Fruit fly (Drosophila melanogaster): ENCODE measurements around the gene CG3557.

CG3557 gene

DNA sequence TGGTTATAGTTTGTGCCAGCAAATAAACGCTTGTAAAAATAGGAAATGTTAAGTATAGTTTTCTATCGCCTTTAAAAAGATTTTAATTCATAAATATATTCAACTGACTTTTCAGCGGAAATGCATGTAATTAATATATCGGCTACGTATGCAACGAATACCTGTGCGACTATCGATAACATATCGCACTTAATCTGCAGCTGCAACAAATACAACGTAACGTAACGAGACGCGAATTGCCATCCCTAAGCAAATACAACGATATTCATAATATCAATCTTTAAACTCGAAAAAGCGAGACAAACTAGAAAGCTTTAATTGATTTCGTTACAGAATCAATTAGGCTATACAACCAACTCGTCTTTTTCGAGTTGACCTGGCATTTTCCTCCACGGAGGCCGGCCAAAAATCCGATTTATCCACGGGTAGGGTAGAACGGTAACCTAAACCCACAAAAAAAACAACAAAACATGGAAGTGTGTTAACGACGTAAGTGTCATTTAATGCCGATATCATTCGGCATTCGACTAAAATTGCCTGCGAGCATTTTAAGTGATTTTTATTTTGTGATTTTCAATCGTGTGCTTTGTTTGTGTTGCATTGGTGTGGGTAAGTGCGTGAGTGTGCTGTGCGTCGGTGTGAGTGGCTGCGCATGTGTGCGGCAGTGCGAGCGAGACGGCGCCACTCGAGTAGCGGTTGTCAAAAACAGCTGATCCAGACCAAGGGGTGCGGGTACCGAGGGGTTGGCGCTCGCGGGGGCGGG lies 9.8 kb downstream of the CG3557 start, which contains the start of gene Atxn7 (continued):
- TF ChIP-seq Six4 (GFP tag; optimal IDR thresholded peaks at IDR 0.05): no peak
- no peak; the same call in 1 of the 2 replicates for TF ChIP-seq CG31224 (GFP tag; IDR thresholded peaks at IDR 0.05)
- TF ChIP-seq odd (GFP tag; optimal IDR thresholded peaks at IDR 0.05): peak; percentile 67
- peak; percentile 46; the same call in 2 of the 3 replicates for TF ChIP-seq dysf (GFP tag; IDR thresholded peaks at IDR 0.05)
- peak; percentile 58 for TF ChIP-seq Adf1 (GFP tag; IDR thresholded peaks at IDR 0.05)
- peak; percentile 79 for TF ChIP-seq PHDP (tag; optimal IDR thresholded peaks at IDR 0.05)
- TF ChIP-seq Hmr (GFP tag; optimal IDR thresholded peaks at IDR 0.05): peak; percentile 74
- peak; percentile 78 for TF ChIP-seq gro (GFP tag; optimal IDR thresholded peaks at IDR 0.05)
- peak; percentile 34 for TF ChIP-seq Sin3A (optimal IDR thresholded peaks at IDR 0.05)
- peak; percentile 74 to 99 for TF ChIP-seq crp (GFP tag; optimal IDR thresholded peaks at IDR 0.05)
- TF ChIP-seq wek (GFP tag; optimal IDR thresholded peaks at IDR 0.05): peak; percentile 85
- peak; percentile 22; the same call in 1 of the 3 replicates for TF ChIP-seq CG11560 (tag; IDR thresholded peaks at IDR 0.05)
- no peak for TF ChIP-seq CG16779 (GFP tag; IDR thresholded peaks at IDR 0.05)
- 0 out of 2 replicates have a peak, but pooled peaks have one; percentile 8 for TF ChIP-seq peb (GFP tag; IDR thresholded peaks at IDR 0.05)
- no peak for TF ChIP-seq danr (GFP tag; IDR thresholded peaks at IDR 0.05)
- no peak for TF ChIP-seq CG7928 (GFP tag; optimal IDR thresholded peaks at IDR 0.05)
- TF ChIP-seq Optix (GFP tag; IDR thresholded peaks at IDR 0.05): peak; percentile 60; the same call in 2 of the 3 replicates
- TF ChIP-seq CG9437 (GFP tag; optimal IDR thresholded peaks at IDR 0.05): peak; percentile 100
- peak; percentile 72 for TF ChIP-seq B-H2 (GFP tag; optimal IDR thresholded peaks at IDR 0.05)
- TF ChIP-seq CG18011 (GFP tag; optimal IDR thresholded peaks at IDR 0.05): peak; percentile 67
- TF ChIP-seq bigmax (GFP tag; optimal IDR thresholded peaks at IDR 0.05): peak; percentile 50
- TF ChIP-seq CG12299 (tag; optimal IDR thresholded peaks at IDR 0.05): peak; percentile 61
- TF ChIP-seq CG13775 (GFP tag; optimal IDR thresholded peaks at IDR 0.05): peak; percentile 73
- peak; percentile 97 for TF ChIP-seq ewg (GFP tag; optimal IDR thresholded peaks at IDR 0.05)
- peak; percentile 98 for TF ChIP-seq CG42726 (GFP tag; IDR thresholded peaks at IDR 0.05; ENCODE audit: partially characterized antibody)
- peak; percentile 30; the same call in 1 of the 2 replicates for TF ChIP-seq CG32772 (GFP tag; IDR thresholded peaks at IDR 0.05)
- no peak for TF ChIP-seq sc (optimal IDR thresholded peaks at IDR 0.05)
- TF ChIP-seq sc (GFP tag; optimal IDR thresholded peaks at IDR 0.05): peak; percentile 75
- peak; percentile 52 for TF ChIP-seq CG9932 (GFP tag; IDR thresholded peaks at IDR 0.05)
- TF ChIP-seq Sry-δ (GFP tag; optimal IDR thresholded peaks at IDR 0.05): peak; percentile 95
- peak; percentile 55 for TF ChIP-seq CG12236 (GFP tag; optimal IDR thresholded peaks at IDR 0.05)
- no peak for TF ChIP-seq eve (GFP tag; optimal IDR thresholded peaks at IDR 0.05)
- peak; percentile 29 for TF ChIP-seq CG8944 (GFP tag; optimal IDR thresholded peaks at IDR 0.05)
- TF ChIP-seq vvl (GFP tag; IDR thresholded peaks at IDR 0.05): peak; percentile 91
- TF ChIP-seq MTF-1 (GFP tag; optimal IDR thresholded peaks at IDR 0.05; ENCODE audit: borderline replicate concordance): peak; percentile 70
- TF ChIP-seq CG3281 (GFP tag; optimal IDR thresholded peaks at IDR 0.05): peak; percentile 69
- TF ChIP-seq ro (GFP tag; IDR thresholded peaks at IDR 0.05): no peak
- peak; percentile 56 for TF ChIP-seq dmrt99B (tag; optimal IDR thresholded peaks at IDR 0.05)
- TF ChIP-seq Aef1 (GFP tag; IDR thresholded peaks at IDR 0.05): peak; percentile 80
- TF ChIP-seq CG12659 (GFP tag; optimal IDR thresholded peaks at IDR 0.05): peak; percentile 79
- TF ChIP-seq CG11723 (GFP tag; optimal IDR thresholded peaks at IDR 0.05): peak; percentile 44
- no peak for TF ChIP-seq jumu (GFP tag; optimal IDR thresholded peaks at IDR 0.05)
- TF ChIP-seq CG3065 (GFP tag; optimal IDR thresholded peaks at IDR 0.05): peak; percentile 40
- peak; percentile 65 for TF ChIP-seq CG15269 (tag; optimal IDR thresholded peaks at IDR 0.05)
- peak; percentile 40 for TF ChIP-seq sd (tag; optimal IDR thresholded peaks at IDR 0.05)
- TF ChIP-seq vfl (GFP tag; optimal IDR thresholded peaks at IDR 0.05): no peak
- no peak for TF ChIP-seq CG31388 (GFP tag; optimal IDR thresholded peaks at IDR 0.05)
- TF ChIP-seq CG10147 (GFP tag; optimal IDR thresholded peaks at IDR 0.05): no peak
- peak; percentile 99 for TF ChIP-seq chinmo (GFP tag; IDR thresholded peaks at IDR 0.05; ENCODE audit: partially characterized antibody)

Measured in whole organism, embryonic.